Worm (Caenorhabditis elegans) whole organism, late embryonic: ENCODE results near the gene srz-24.

ENCODE experiments used
- C08G9.2 ChIP-seq: sonication (generic microtip); optimal IDR thresholded peaks from 2 replicates; lab custom pipeline; 2016; ENCODE audit warnings: mild to moderate bottlenecking, missing genetic modification characterization, moderate library complexity, missing compliant biosample characterization
- C38D4.7 ChIP-seq: fragments of 200-800 bp; sonication (Bioruptor generic); optimal IDR thresholded peaks from 2 replicates; lab custom pipeline; 2018; ENCODE audit warnings: mild to moderate bottlenecking, missing genetic modification characterization, moderate library complexity, missing compliant biosample characterization
- ahr-1 ChIP-seq: sonication (generic microtip); optimal IDR thresholded peaks from 2 replicates; lab custom pipeline; 2016; ENCODE audit warnings: missing genetic modification characterization, missing compliant biosample characterization
- ceh-14 ChIP-seq: sonication (generic microtip); optimal IDR thresholded peaks from 2 replicates; lab custom pipeline; 2016; ENCODE audit warnings: missing genotype, missing genetic modification characterization, missing compliant biosample characterization
- ceh-18 ChIP-seq: sonication (generic microtip); optimal IDR thresholded peaks from 2 replicates; lab custom pipeline; 2016; ENCODE audit warnings: missing genetic modification characterization, missing compliant biosample characterization
- ceh-22 ChIP-seq: sonication (generic microtip); optimal IDR thresholded peaks from 2 replicates; lab custom pipeline; 2017; ENCODE audit warnings: missing biosample characterization, missing genetic modification characterization
- ceh-30 ChIP-seq: fragments of 150-350 bp; optimal IDR thresholded peaks from 2 replicates; lab custom pipeline; 2014; ENCODE audit warnings: missing biosample characterization, missing genetic modification characterization
- ceh-34 ChIP-seq: sonication (generic microtip); optimal IDR thresholded peaks from 2 replicates; lab custom pipeline; 2016; ENCODE audit warnings: mild to moderate bottlenecking, missing genetic modification characterization, missing compliant biosample characterization
- ceh-48 ChIP-seq: sonication (generic microtip); optimal IDR thresholded peaks from 2 replicates; lab custom pipeline; 2016; ENCODE audit warnings: missing genetic modification characterization, inconsistent platforms, missing compliant biosample characterization
- ceh-6 ChIP-seq: fragments of 200-800 bp; sonication (Bioruptor generic); optimal IDR thresholded peaks from 2 replicates; lab custom pipeline; 2018; ENCODE audit warnings: mild to moderate bottlenecking, missing genetic modification characterization, missing compliant biosample characterization
- dmd-4 ChIP-seq: sonication (generic microtip); optimal IDR thresholded peaks from 2 replicates; lab custom pipeline; 2016; ENCODE audit warnings: borderline replicate concordance, missing genetic modification characterization, missing compliant biosample characterization
- elt-2 ChIP-seq: sonication (generic microtip); optimal IDR thresholded peaks from 2 replicates; lab custom pipeline; 2016; ENCODE audit warnings: missing genetic modification reagents, missing genetic modification characterization, missing compliant biosample characterization
- eyg-1 ChIP-seq: sonication (generic microtip); optimal IDR thresholded peaks from 2 replicates; lab custom pipeline; 2016; ENCODE audit warnings: missing genotype, missing genetic modification characterization, missing compliant biosample characterization
- fkh-6 ChIP-seq: sonication (generic microtip); optimal IDR thresholded peaks from 2 replicates; lab custom pipeline; 2016; ENCODE audit warnings: missing genetic modification characterization, missing compliant biosample characterization
- hlh-13 ChIP-seq: fragments of 200-800 bp; sonication (Bioruptor generic); optimal IDR thresholded peaks from 2 replicates; lab custom pipeline; 2018; ENCODE audit warnings: mild to moderate bottlenecking, missing genetic modification characterization, missing compliant biosample characterization
- hlh-15 ChIP-seq: sonication (generic microtip); optimal IDR thresholded peaks from 2 replicates; lab custom pipeline; 2016; ENCODE audit warnings: missing genetic modification characterization, missing compliant biosample characterization
- hlh-30 ChIP-seq: sonication (generic microtip); optimal IDR thresholded peaks from 2 replicates; lab custom pipeline; 2017; ENCODE audit warnings: antibody characterized with exemption, missing genetic modification characterization, missing compliant biosample characterization; ENCODE audit not compliant: insufficient read depth
- hlh-6 ChIP-seq: sonication (generic microtip); optimal IDR thresholded peaks from 2 replicates; lab custom pipeline; 2016; ENCODE audit warnings: missing genotype, missing genetic modification characterization, missing compliant biosample characterization
- hlh-8 ChIP-seq: sonication (generic microtip); optimal IDR thresholded peaks from 2 replicates; lab custom pipeline; 2016; ENCODE audit warnings: missing genotype, missing genetic modification characterization, missing compliant biosample characterization
- lim-6 ChIP-seq: sonication (generic microtip); optimal IDR thresholded peaks from 2 replicates; lab custom pipeline; 2016; ENCODE audit warnings: missing genetic modification characterization, missing compliant biosample characterization
- lin-11 ChIP-seq: fragments of 200-800 bp; sonication (Bioruptor generic); optimal IDR thresholded peaks from 2 replicates; lab custom pipeline; 2018; ENCODE audit warnings: mild to moderate bottlenecking, missing genetic modification characterization, missing compliant biosample characterization
- madf-2 ChIP-seq: sonication (generic microtip); optimal IDR thresholded peaks from 2 replicates; lab custom pipeline; 2017; ENCODE audit warnings: missing genetic modification characterization, missing compliant biosample characterization
- nhr-11 ChIP-seq: fragments of 150-350 bp; optimal IDR thresholded peaks from 2 replicates; lab custom pipeline; 2014; ENCODE audit warnings: missing biosample characterization, missing genetic modification characterization
- npax-4 ChIP-seq: sonication (generic microtip); optimal IDR thresholded peaks from 2 replicates; lab custom pipeline; 2016; ENCODE audit warnings: missing genetic modification characterization, missing compliant biosample characterization
- pag-3 ChIP-seq: sonication (generic microtip); optimal IDR thresholded peaks from 2 replicates; lab custom pipeline; 2016; ENCODE audit warnings: missing compliant biosample characterization, missing genetic modification characterization, borderline replicate concordance
- pax-1 ChIP-seq: fragments of 150-350 bp; optimal IDR thresholded peaks from 2 replicates; lab custom pipeline; 2014; ENCODE audit warnings: missing biosample characterization, missing genetic modification characterization
- pha-4 ChIP-seq: fragments of 150-350 bp; optimal IDR thresholded peaks from 2 replicates; lab custom pipeline; 2018; ENCODE audit warnings: missing biosample characterization, missing genetic modification reagents, missing genetic modification characterization
- pqm-1 ChIP-seq: sonication (generic microtip); optimal IDR thresholded peaks from 2 replicates; lab custom pipeline; 2016; ENCODE audit warnings: missing genetic modification characterization, missing compliant biosample characterization
- ref-2 ChIP-seq: sonication (generic microtip); optimal IDR thresholded peaks from 2 replicates; lab custom pipeline; 2016; ENCODE audit warnings: missing genetic modification characterization, missing compliant biosample characterization
- rnt-1 ChIP-seq: sonication (generic microtip); optimal IDR thresholded peaks from 2 replicates; lab custom pipeline; 2016; ENCODE audit warnings: missing genetic modification characterization, missing compliant biosample characterization
- sox-2 ChIP-seq: fragments of 200-800 bp; sonication (Bioruptor generic); IDR thresholded peaks from 2 replicates; pipeline ENCODE4 v1.3.6; 2022; ENCODE audit warnings: missing genetic modification reagents, missing genetic modification characterization, missing compliant biosample characterization
- sox-4 ChIP-seq: sonication (generic microtip); optimal IDR thresholded peaks from 2 replicates; lab custom pipeline; 2017; ENCODE audit warnings: mild to moderate bottlenecking, missing genetic modification characterization, inconsistent platforms, missing compliant biosample characterization
- syd-9 ChIP-seq: sonication (generic microtip); optimal IDR thresholded peaks from 2 replicates; lab custom pipeline; 2016; ENCODE audit warnings: mild to moderate bottlenecking, missing genetic modification characterization, moderate library complexity, missing compliant biosample characterization
- tbx-2 ChIP-seq: sonication (generic microtip); optimal IDR thresholded peaks from 2 replicates; lab custom pipeline; 2016; ENCODE audit warnings: missing genetic modification characterization, missing compliant biosample characterization
- unc-86 ChIP-seq: sonication (generic microtip); optimal IDR thresholded peaks from 2 replicates; lab custom pipeline; 2016; ENCODE audit warnings: missing genetic modification characterization, missing compliant biosample characterization
- ztf-16 ChIP-seq: sonication (generic microtip); optimal IDR thresholded peaks from 2 replicates; lab custom pipeline; 2017; ENCODE audit warnings: missing genetic modification characterization, missing compliant biosample characterization

The srz-24 gene

DNA sequence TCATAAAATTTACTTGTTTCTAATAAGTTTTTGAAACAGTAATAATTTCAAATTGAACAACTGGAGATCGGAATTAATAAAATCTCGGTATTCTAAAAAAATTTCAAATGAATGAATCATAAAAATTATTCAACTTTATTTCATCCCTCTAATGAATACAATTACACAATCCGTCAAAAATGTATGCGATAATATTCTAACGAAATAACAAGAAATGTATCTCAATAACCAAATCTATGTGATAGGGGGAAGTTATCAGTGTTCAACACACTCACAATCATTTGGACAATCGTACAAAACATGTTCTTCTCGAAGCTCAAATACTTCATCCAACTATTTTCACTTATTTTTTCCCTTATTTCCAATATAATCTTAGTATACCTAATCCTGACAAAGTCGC, 39.2 kb downstream of the srz-24 start, which contains the start of gene Y9C9A.5:
TSS of gene Y9C9A.5 (plus strand) at position 301 of the 400 bp plus-strand sequence.
- TF ChIP-seq npax-4 (tag; lab: Kevin White, UChicago) (no peak), ceh-6 (GFP tag; lab: Kevin White, UChicago) (no peak), C38D4.7 (GFP tag; lab: Kevin White, UChicago) (no peak), hlh-15 (tag; lab: Kevin White, UChicago) (no peak), lim-6 (tag; lab: Kevin White, UChicago) (no peak), hlh-6 (tag; lab: Kevin White, UChicago) (no peak), eyg-1 (tag; lab: Kevin White, UChicago) (no peak), hlh-30 (tag; lab: Kevin White, UChicago) (no peak), ceh-34 (no peak), sox-2 (no peak)

DNA sequence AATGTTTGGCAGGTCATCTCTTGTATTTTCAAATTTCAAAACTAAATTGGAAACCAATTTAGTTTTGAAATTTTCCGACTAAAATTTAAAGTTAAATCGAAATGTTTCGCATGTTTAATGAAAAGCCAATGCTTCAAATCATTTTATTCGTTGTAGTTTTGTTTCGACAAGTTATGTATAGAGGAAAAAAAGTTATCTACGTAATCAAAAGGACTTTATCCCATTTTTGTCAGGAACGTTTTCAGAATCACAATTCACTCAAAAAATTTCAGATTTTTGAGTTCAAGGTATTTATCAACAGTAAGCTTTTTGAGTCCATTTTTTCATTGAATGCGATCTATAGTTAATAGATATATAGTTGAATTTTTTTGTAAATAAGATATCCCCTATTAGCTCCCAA, 42.3 kb downstream of the srz-24 start, which contains the start of gene str-168:
TSS of gene str-168 (plus strand) at position 301 of the 400 bp plus-strand sequence.
- no peak for TF ChIP-seq pag-3 (tag; lab: Kevin White, UChicago)
- no peak for TF ChIP-seq pqm-1 (tag; lab: Kevin White, UChicago)
- no peak for TF ChIP-seq pax-1 (tag; lab: Kevin White, UChicago)
- TF ChIP-seq sox-4 (tag; lab: Kevin White, UChicago): no peak
- no peak for TF ChIP-seq ahr-1 (tag; lab: Kevin White, UChicago)
- TF ChIP-seq ref-2 (tag; lab: Kevin White, UChicago): no peak
- no peak for TF ChIP-seq rnt-1 (tag; lab: Kevin White, UChicago)
- no peak for TF ChIP-seq hlh-8 (tag; lab: Kevin White, UChicago)
- TF ChIP-seq elt-2 (tag; lab: Kevin White, UChicago): no peak
- TF ChIP-seq hlh-15 (tag; lab: Kevin White, UChicago): no peak
- no peak for TF ChIP-seq ceh-48 (tag; lab: Kevin White, UChicago)
- no peak for TF ChIP-seq ceh-18 (tag; lab: Kevin White, UChicago)
- TF ChIP-seq, all 69 proteins: peak for 0

DNA sequence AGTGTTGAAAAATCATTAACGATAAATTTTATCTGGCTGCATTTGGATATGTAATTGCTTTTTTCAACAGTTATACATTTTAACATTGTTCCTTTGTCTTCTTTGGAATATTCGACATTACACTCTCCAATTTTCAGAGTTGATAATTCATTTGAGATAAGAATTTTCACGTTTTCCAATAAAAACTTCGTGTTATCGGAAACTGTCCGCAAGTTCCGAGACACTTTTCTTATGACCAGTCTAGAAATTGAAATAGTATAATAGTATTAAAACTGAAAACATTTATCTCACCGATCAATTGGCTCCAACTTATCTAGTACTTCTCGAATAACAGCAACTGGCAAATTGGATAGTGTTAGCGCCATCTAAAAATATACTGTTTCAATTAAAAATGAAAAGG, 43.3 kb downstream of the srz-24 start, which contains the start of gene fbxa-86:
TSS of gene fbxa-86 (minus strand) at position 367 of the 400 bp plus-strand sequence.
- TF ChIP-seq rnt-1 (tag; lab: Kevin White, UChicago) (no peak), ceh-22 (tag; lab: Kevin White, UChicago) (no peak), lin-11 (tag; lab: Kevin White, UChicago) (no peak), ztf-16 (tag; lab: Kevin White, UChicago) (no peak), pag-3 (tag; lab: Kevin White, UChicago) (no peak), madf-2 (tag; lab: Kevin White, UChicago) (no peak), unc-86 (tag; lab: Kevin White, UChicago) (no peak), C08G9.2 (tag; lab: Kevin White, UChicago) (no peak), hlh-30 (tag; lab: Kevin White, UChicago) (no peak), fkh-6 (tag; lab: Kevin White, UChicago) (no peak), hlh-8 (tag; lab: Kevin White, UChicago) (no peak), hlh-13 (GFP tag; lab: Kevin White, UChicago) (no peak), ceh-14 (no peak), tbx-2 (tag; lab: Kevin White, UChicago) (no peak), dmd-4 (tag; lab: Kevin White, UChicago) (no peak), pha-4 (tag; lab: Kevin White, UChicago) (no peak), syd-9 (tag; lab: Kevin White, UChicago) (no peak), ahr-1 (tag; lab: Kevin White, UChicago) (no peak)

DNA sequence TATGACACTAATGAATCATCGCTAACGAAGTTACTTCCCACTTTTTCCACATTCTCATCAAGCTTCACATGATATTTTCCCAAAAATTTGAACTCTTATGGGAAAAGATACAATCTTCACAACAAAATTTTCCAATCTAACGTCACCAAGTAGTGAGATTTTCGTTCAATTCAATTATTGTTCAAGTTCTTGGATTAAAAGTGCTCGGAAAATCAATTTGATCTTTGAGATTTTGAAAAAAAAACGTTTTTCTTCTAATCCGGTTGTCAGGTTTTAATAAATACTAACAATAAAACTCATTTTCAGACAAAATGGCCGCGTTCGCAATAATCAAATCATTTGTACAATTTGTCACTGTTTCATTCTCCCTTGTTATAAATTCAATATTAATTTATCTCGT, 46.8 kb downstream of the srz-24 start, which contains the start of gene str-153:
TSS of gene str-153 (plus strand) at position 301 of the 400 bp plus-strand sequence.
- TF ChIP-seq ahr-1 (tag; lab: Kevin White, UChicago) (no peak), nhr-11 (tag; lab: Kevin White, UChicago) (no peak), hlh-8 (tag; lab: Kevin White, UChicago) (no peak), ceh-30 (tag; lab: Kevin White, UChicago) (no peak)
- TF ChIP-seq, all 69 proteins: peak for 0
